Fruit fly (Drosophila melanogaster) whole organism, embryonic: Measurements from ENCODE around the gene CG34008.

ENCODE experiments used
- Awh ChIP-seq: fragments of 200-800 bp; sonication (Bioruptor generic); IDR thresholded peaks from 2 replicates; pipeline ENCODE4, ENCODE4 v1.3.6; 2022; ENCODE audit warnings: missing biosample characterization, missing genetic modification characterization
- CG11398 ChIP-seq: fragments of 200-800 bp; sonication (Bioruptor generic); optimal IDR thresholded peaks from 2 replicates; lab custom pipeline; 2016; ENCODE audit warnings: missing biosample characterization, missing genetic modification characterization
- CG12391 ChIP-seq: fragments of 200-800 bp; sonication (Bioruptor generic); optimal IDR thresholded peaks from 3 replicates; lab custom pipeline; 2018; ENCODE audit warnings: missing biosample characterization, mild to moderate bottlenecking, missing genetic modification characterization, moderate library complexity
- CG12659 ChIP-seq: fragments of 200-800 bp; sonication (Bioruptor generic); optimal IDR thresholded peaks from 3 replicates; lab custom pipeline; 2017; ENCODE audit warnings: mild to moderate bottlenecking, missing biosample characterization, missing genetic modification reagents, missing genetic modification characterization
- CG13296 ChIP-seq: fragments of 200-800 bp; sonication (Bioruptor generic); optimal IDR thresholded peaks from 3 replicates; lab custom pipeline; 2018; ENCODE audit warnings: missing biosample characterization, mild to moderate bottlenecking, missing genetic modification characterization
- CG14014 ChIP-seq: fragments of 200-800 bp; sonication (Bioruptor generic); IDR thresholded peaks from 2 replicates; pipeline ENCODE4 v1.3.6; 2022; ENCODE audit warnings: missing biosample characterization, missing genetic modification characterization
- CG15011 ChIP-seq: fragments of 200-800 bp; sonication (Bioruptor generic); optimal IDR thresholded peaks from 3 replicates; lab custom pipeline; 2018; ENCODE audit warnings: missing biosample characterization, mild to moderate bottlenecking, missing genetic modification characterization
- CG1832 ChIP-seq: fragments of 200-800 bp; sonication (Bioruptor generic); optimal IDR thresholded peaks from 2 replicates; lab custom pipeline; 2017; ENCODE audit warnings: missing biosample characterization, mild to moderate bottlenecking, missing genetic modification characterization, inconsistent platforms
- CG2199 ChIP-seq: fragments of 200-800 bp; sonication (Bioruptor generic); IDR thresholded peaks from 3 replicates; pipeline ENCODE4 v1.3.6; 2022; ENCODE audit warnings: missing biosample characterization, missing genetic modification characterization
- CG2712 ChIP-seq: fragments of 200-800 bp; optimal IDR thresholded peaks from 3 replicates; lab custom pipeline; 2019; ENCODE audit warnings: missing biosample characterization, mild to moderate bottlenecking, missing genetic modification characterization, moderate library complexity
- CG3065 ChIP-seq: fragments of 200-800 bp; sonication (Bioruptor generic); optimal IDR thresholded peaks from 2 replicates; lab custom pipeline; 2016; ENCODE audit warnings: missing biosample characterization, missing genetic modification characterization
- CG3281 ChIP-seq: fragments of 200-800 bp; sonication (Bioruptor generic); optimal IDR thresholded peaks from 3 replicates; lab custom pipeline; 2017; ENCODE audit warnings: missing biosample characterization, mild to moderate bottlenecking, missing genetic modification characterization
- CG34422 ChIP-seq: fragments of 200-800 bp; sonication (Bioruptor generic); IDR thresholded peaks from 3 replicates; pipeline ENCODE4 v1.3.6; 2022; ENCODE audit warnings: missing biosample characterization, missing genetic modification characterization
- CG4820 ChIP-seq: fragments of 200-800 bp; sonication (Bioruptor generic); optimal IDR thresholded peaks from 3 replicates; lab custom pipeline; 2016; ENCODE audit warnings: missing biosample characterization, missing genetic modification characterization
- CG6683 ChIP-seq: fragments of 200-800 bp; sonication (Bioruptor generic); optimal IDR thresholded peaks from 2 replicates; lab custom pipeline; 2017; ENCODE audit warnings: missing biosample characterization, mild to moderate bottlenecking, missing genetic modification characterization, missing genetic modification reagents
- CG7839 ChIP-seq: fragments of 200-800 bp; sonication (Bioruptor generic); optimal IDR thresholded peaks from 3 replicates; lab custom pipeline; 2018; ENCODE audit warnings: missing biosample characterization, mild to moderate bottlenecking, missing genetic modification characterization, moderate library complexity
- CG9932 ChIP-seq: fragments of 200-800 bp; sonication (Bioruptor generic); IDR thresholded peaks from 2 replicates; pipeline ENCODE4 v1.3.6; 2022; ENCODE audit warnings: missing biosample characterization, missing genetic modification characterization
- Camta ChIP-seq: fragments of 200-800 bp; sonication (Bioruptor generic); optimal IDR thresholded peaks from 2 replicates; lab custom pipeline; 2016; ENCODE audit warnings: missing biosample characterization, missing genetic modification characterization
- CoRest ChIP-seq: fragments of 200-800 bp; sonication (Bioruptor generic); optimal IDR thresholded peaks from 3 replicates; lab custom pipeline; 2018; ENCODE audit warnings: missing biosample characterization, mild to moderate bottlenecking, missing genetic modification characterization, moderate library complexity
- CrebB ChIP-seq: fragments of 200-800 bp; sonication (Bioruptor generic); optimal IDR thresholded peaks from 3 replicates; lab custom pipeline; 2018; ENCODE audit warnings: missing biosample characterization, mild to moderate bottlenecking, missing genetic modification characterization
- Deaf1 ChIP-seq: fragments of 200-800 bp; optimal IDR thresholded peaks from 3 replicates; lab custom pipeline; 2019; ENCODE audit warnings: missing biosample characterization, mild to moderate bottlenecking, missing genetic modification characterization, moderate library complexity
- Dek ChIP-seq: fragments of 200-800 bp; sonication (Bioruptor generic); optimal IDR thresholded peaks from 3 replicates; lab custom pipeline; 2019; ENCODE audit warnings: missing biosample characterization, mild to moderate bottlenecking, missing genetic modification characterization, moderate library complexity
- Dll ChIP-seq: fragments of 200-800 bp; sonication (Bioruptor generic); IDR thresholded peaks from 4 replicates; pipeline ENCODE4 v1.3.6; 2022; ENCODE audit warnings: missing biosample characterization, missing genetic modification characterization; ENCODE audit not compliant: partially characterized antibody
- Mes4 ChIP-seq: fragments of 200-800 bp; sonication (Bioruptor generic); optimal IDR thresholded peaks from 2 replicates; lab custom pipeline; 2016; ENCODE audit warnings: missing biosample characterization, missing genetic modification characterization
- NFAT ChIP-seq: fragments of 200-800 bp; sonication (Bioruptor generic); IDR thresholded peaks from 2 replicates; pipeline ENCODE4 v1.3.6; 2022; ENCODE audit warnings: missing biosample characterization, missing genetic modification characterization
- Nf-YB ChIP-seq: fragments of 200-800 bp; sonication (Bioruptor generic); optimal IDR thresholded peaks from 3 replicates; lab custom pipeline; 2019; ENCODE audit warnings: missing biosample characterization, mild to moderate bottlenecking, missing genetic modification characterization, moderate library complexity
- NfI ChIP-seq: fragments of 200-800 bp; sonication (Bioruptor generic); optimal IDR thresholded peaks from 3 replicates; lab custom pipeline; 2018; ENCODE audit warnings: missing biosample characterization, mild to moderate bottlenecking, missing genetic modification characterization, moderate library complexity
- Vsx1 ChIP-seq: fragments of 200-800 bp; sonication (Bioruptor generic); optimal IDR thresholded peaks from 2 replicates; lab custom pipeline; 2017; ENCODE audit warnings: missing biosample characterization, mild to moderate bottlenecking, missing genetic modification characterization, missing genetic modification reagents
- Xrp1 ChIP-seq: fragments of 200-800 bp; sonication (Bioruptor generic); IDR thresholded peaks from 2 replicates; pipeline ENCODE4 v1.3.6; 2022; ENCODE audit warnings: missing biosample characterization, missing genetic modification characterization
- YL-1 ChIP-seq: fragments of 200-800 bp; sonication (Bioruptor generic); optimal IDR thresholded peaks from 3 replicates; lab custom pipeline; 2017; ENCODE audit warnings: missing biosample characterization, mild to moderate bottlenecking, missing genetic modification characterization
- bab2 ChIP-seq: fragments of 200-800 bp; sonication (Bioruptor generic); optimal IDR thresholded peaks from 2 replicates; lab custom pipeline; 2016; ENCODE audit warnings: missing biosample characterization, missing genetic modification characterization
- dmrt11E ChIP-seq: fragments of 200-800 bp; sonication (Bioruptor generic); optimal IDR thresholded peaks from 3 replicates; lab custom pipeline; 2018; ENCODE audit warnings: missing biosample characterization, mild to moderate bottlenecking, missing genetic modification characterization, moderate library complexity
- emc ChIP-seq: fragments of 200-800 bp; sonication (Bioruptor generic); optimal IDR thresholded peaks from 2 replicates; lab custom pipeline; 2016; ENCODE audit warnings: missing biosample characterization, missing genetic modification characterization
- fd102C ChIP-seq: fragments of 200-800 bp; sonication (Bioruptor generic); optimal IDR thresholded peaks from 2 replicates; lab custom pipeline; 2018; ENCODE audit warnings: missing biosample characterization, mild to moderate bottlenecking, missing genetic modification characterization, moderate library complexity
- fu2 ChIP-seq: fragments of 200-800 bp; sonication (Bioruptor generic); optimal IDR thresholded peaks from 2 replicates; lab custom pipeline; 2016; ENCODE audit warnings: missing biosample characterization, missing genetic modification characterization
- grn ChIP-seq: fragments of 200-800 bp; sonication (Bioruptor generic); optimal IDR thresholded peaks from 3 replicates; lab custom pipeline; 2017; ENCODE audit warnings: missing biosample characterization, missing genetic modification characterization
- insv ChIP-seq, 2 experiments: fragments of 200-800 bp; sonication (Bioruptor generic); optimal IDR thresholded peaks; 3 replicates each; lab custom pipeline; 2016 to 2018; ENCODE audit warnings: missing biosample characterization in 2 of 2, missing genetic modification characterization in 2 of 2
- lov ChIP-seq, 2 experiments: fragments of 200-800 bp in 1 of 2; fragments of >200 bp in 1 of 2; sonication (Bioruptor generic) in 1 of 2; IDR thresholded peaks in 1 of 2; optimal IDR thresholded peaks in 1 of 2; 2 replicates in 1 of 2; 3 replicates in 1 of 2; pipeline versions ENCODE4 v1.3.6 to Lab custom; 2017 to 2022; ENCODE audit warnings: missing biosample characterization in 1 of 2, missing genetic modification characterization in 1 of 2
- maf-S ChIP-seq: fragments of 200-800 bp; sonication (Bioruptor generic); optimal IDR thresholded peaks from 2 replicates; lab custom pipeline; 2016; ENCODE audit warnings: missing biosample characterization, missing genetic modification characterization
- org-1 ChIP-seq: fragments of 200-800 bp; sonication (Bioruptor generic); optimal IDR thresholded peaks from 2 replicates; lab custom pipeline; 2017; ENCODE audit warnings: missing biosample characterization, missing genetic modification characterization
- pfk ChIP-seq: fragments of 200-800 bp; sonication (Bioruptor generic); optimal IDR thresholded peaks from 2 replicates; lab custom pipeline; 2018; ENCODE audit warnings: missing biosample characterization, mild to moderate bottlenecking, missing genetic modification characterization, moderate library complexity
- pnt ChIP-seq: fragments of 200-800 bp; sonication (Bioruptor generic); optimal IDR thresholded peaks from 3 replicates; lab custom pipeline; 2016; ENCODE audit warnings: missing biosample characterization, missing genetic modification characterization
- pzg ChIP-seq: fragments of 200-800 bp; sonication (Bioruptor generic); optimal IDR thresholded peaks from 3 replicates; lab custom pipeline; 2018; ENCODE audit warnings: missing biosample characterization, mild to moderate bottlenecking, missing genetic modification characterization, moderate library complexity
- slbo ChIP-seq: fragments of 200-800 bp; sonication (Bioruptor generic); IDR thresholded peaks from 2 replicates; pipeline ENCODE4 v1.3.6; 2022; ENCODE audit warnings: missing biosample characterization, missing genetic modification characterization
- sug ChIP-seq: fragments of 200-800 bp; optimal IDR thresholded peaks from 2 replicates; lab custom pipeline; 2019; ENCODE audit warnings: missing biosample characterization, mild to moderate bottlenecking, missing genetic modification characterization, moderate library complexity
- wek ChIP-seq: fragments of 200-800 bp; sonication (Bioruptor generic); optimal IDR thresholded peaks from 3 replicates; lab custom pipeline; 2018; ENCODE audit warnings: missing biosample characterization, mild to moderate bottlenecking, missing genetic modification characterization, moderate library complexity
- yki ChIP-seq: fragments of >200 bp; optimal IDR thresholded peaks from 3 replicates; lab custom pipeline; 2018
- zf30C ChIP-seq: fragments of 200-800 bp; sonication (Bioruptor generic); optimal IDR thresholded peaks from 3 replicates; lab custom pipeline; 2018; ENCODE audit warnings: missing biosample characterization, mild to moderate bottlenecking, missing genetic modification characterization

Gene CG34008

dm6 chr3R:20542283-20543144, 38.8 kb downstream of the CG34008 start:
- TF ChIP-seq CG13296 (peak; percentile 17), CG3281 (GFP tag; lab: Kevin White, UChicago) (peak; percentile 27), CG1832 (GFP tag; lab: Kevin White, UChicago) (no peak), CG2712 (tag; lab: Kevin White, UChicago) (peak; percentile 67), pfk (GFP tag; lab: Kevin White, UChicago) (no peak), bab2 (GFP tag; lab: Kevin White, UChicago) (peak; percentile 51), pzg (GFP tag; lab: Kevin White, UChicago) (no peak), lov (optimal IDR thresholded peaks at IDR 0.05; lab: Kevin White, UChicago) (no peak), lov (GFP tag; IDR thresholded peaks at IDR 0.05; lab: Robert Waterston, UW) (no peak), CG4820 (GFP tag; lab: Kevin White, UChicago) (no peak), fd102C (GFP tag; lab: Kevin White, UChicago) (peak; percentile 75), CoRest (tag; lab: Kevin White, UChicago) (peak; percentile 49), CG14014 (GFP tag; lab: Robert Waterston, UW) (peak; percentile 61; the same call in 1 of the 2 replicates), CG11398 (GFP tag; lab: Kevin White, UChicago) (peak; percentile 48), Deaf1 (tag; lab: Kevin White, UChicago) (peak; percentile 29), Dll (GFP tag; lab: Robert Waterston, UW) (0 out of 4 replicates have a peak, but pooled peaks have one; percentile 11), pnt (GFP tag; lab: Kevin White, UChicago) (peak; percentile 8), CG2199 (GFP tag; lab: Robert Waterston, UW) (no peak), Xrp1 (GFP tag; lab: Robert Waterston, UW) (peak; percentile 74), zf30C (GFP tag; lab: Kevin White, UChicago) (peak; percentile 61), yki (lab: Kevin White, UChicago) (no peak), emc (no peak), grn (GFP tag; lab: Kevin White, UChicago) (peak; percentile 29), CG15011 (GFP tag; lab: Kevin White, UChicago) (peak; percentile 63), CG12659 (GFP tag; lab: Kevin White, UChicago) (peak; percentile 50), sug (tag; lab: Kevin White, UChicago) (peak; percentile 42), CrebB (peak; percentile 67), fu2 (no peak), NFAT (GFP tag; lab: Robert Waterston, UW) (no peak), Vsx1 (peak; percentile 54), CG3065 (GFP tag; lab: Kevin White, UChicago) (peak; percentile 9), CG34422 (GFP tag; lab: Robert Waterston, UW) (0 out of 3 replicates have a peak, but pooled peaks have one; percentile 24), Nf-YB (GFP tag; lab: Kevin White, UChicago) (peak; percentile 33), Awh (GFP tag; lab: Robert Waterston, UW) (peak; percentile 74), Camta (GFP tag; lab: Kevin White, UChicago) (peak; percentile 18), maf-S (peak; percentile 15), Mes4 (GFP tag; lab: Kevin White, UChicago) (peak; percentile 18), NfI (GFP tag; lab: Kevin White, UChicago) (no peak), wek (GFP tag; lab: Kevin White, UChicago) (peak; percentile 60), CG12391 (tag; lab: Kevin White, UChicago) (peak; percentile 30), CG6683 (GFP tag; lab: Kevin White, UChicago) (no peak), CG7839 (no peak), Dek (peak; percentile 15), slbo (GFP tag; lab: Robert Waterston, UW) (no peak), org-1 (GFP tag; lab: Kevin White, UChicago) (peak; percentile 33), insv (GFP tag; optimal IDR thresholded peaks at IDR 0.05; lab: Kevin White, UChicago) (peak in 1 of 2 experiments; percentile 32), YL-1 (GFP tag; lab: Kevin White, UChicago) (peak; percentile 19), dmrt11E (peak; percentile 74), CG9932 (no peak)
